Worm (Caenorhabditis elegans) whole organism, young adult: Measurements from ENCODE around the gene C39F7.1.
A peak's percentile ranks its signal among the peaks of the same experiment; 100 is the strongest.

Experiments
- B0261.1 ChIP-seq: sonication (generic microtip); optimal IDR thresholded peaks from 2 replicates; lab custom pipeline; 2016; ENCODE audit warnings: mild to moderate bottlenecking, missing genetic modification characterization, moderate library complexity, missing compliant biosample characterization
- C17E4.6 ChIP-seq: fragments of 200-800 bp; sonication (Bioruptor generic); IDR thresholded peaks from 2 replicates; pipeline ENCODE4 v1.3.6; 2022; ENCODE audit warnings: missing genetic modification reagents, missing genetic modification characterization, missing compliant biosample characterization
- F23B12.7 ChIP-seq: sonication (generic microtip); optimal IDR thresholded peaks from 2 replicates; lab custom pipeline; 2017; ENCODE audit warnings: missing genetic modification characterization, mild to moderate bottlenecking, missing compliant biosample characterization, antibody characterized with exemption, moderate library complexity; ENCODE audit not compliant: insufficient read depth
- F37B4.10 ChIP-seq: fragments of 200-800 bp; sonication (Bioruptor generic); IDR thresholded peaks from 2 replicates; pipeline ENCODE4 v1.3.6; 2022; ENCODE audit warnings: missing genetic modification characterization, missing compliant biosample characterization
- F52B5.7 ChIP-seq: sonication (generic microtip); optimal IDR thresholded peaks from 2 replicates; lab custom pipeline; 2016; ENCODE audit warnings: mild to moderate bottlenecking, missing genetic modification characterization, missing compliant biosample characterization
- Y95B8A.8 ChIP-seq: fragments of 200-800 bp; sonication (Bioruptor generic); IDR thresholded peaks from 2 replicates; pipeline ENCODE4 v1.3.6; 2022; ENCODE audit warnings: missing genetic modification reagents, missing genetic modification characterization, missing compliant biosample characterization
- aptf-3 ChIP-seq: fragments of 200-800 bp; sonication (Bioruptor generic); IDR thresholded peaks from 2 replicates; pipeline ENCODE4 v1.3.6; 2022; ENCODE audit warnings: missing genetic modification characterization, missing compliant biosample characterization
- athp-1 ChIP-seq: sonication (generic microtip); optimal IDR thresholded peaks from 2 replicates; lab custom pipeline; 2017; ENCODE audit warnings: mild to moderate bottlenecking, missing genetic modification characterization, missing compliant biosample characterization
- attf-3 ChIP-seq: fragments of 200-800 bp; sonication (Bioruptor generic); conservative IDR thresholded peaks from 2 replicates; pipeline ENCODE4 v1.3.6; 2022; ENCODE audit warnings: missing genetic modification reagents, missing genetic modification characterization, missing compliant biosample characterization
- cebp-1 ChIP-seq, 2 experiments: fragments of 200-800 bp in 1 of 2; sonication (Bioruptor generic) in 1 of 2; sonication (generic microtip) in 1 of 2; IDR thresholded peaks in 1 of 2; optimal IDR thresholded peaks in 1 of 2; 2 replicates each; pipeline versions ENCODE4 v1.3.6 to Lab custom; 2017 to 2022; ENCODE audit warnings: missing compliant biosample characterization in 2 of 2, missing genetic modification characterization in 2 of 2, mild to moderate bottlenecking in 1 of 2, missing genetic modification reagents in 1 of 2, moderate library complexity in 1 of 2
- cebp-2 ChIP-seq: fragments of 200-800 bp; sonication (Bioruptor generic); IDR thresholded peaks from 2 replicates; pipeline ENCODE4 v1.3.6; 2022; ENCODE audit warnings: missing genetic modification characterization, missing compliant biosample characterization
- ceh-40 ChIP-seq: fragments of 200-800 bp; sonication (Bioruptor generic); IDR thresholded peaks from 2 replicates; pipeline ENCODE4 v1.3.6; 2022; ENCODE audit warnings: missing genetic modification characterization, missing compliant biosample characterization
- ceh-79 ChIP-seq: sonication (generic microtip); optimal IDR thresholded peaks from 2 replicates; lab custom pipeline; 2017; ENCODE audit warnings: mild to moderate bottlenecking, missing genetic modification characterization, missing compliant biosample characterization
- chd-7 ChIP-seq: sonication (generic microtip); optimal IDR thresholded peaks from 2 replicates; lab custom pipeline; 2016; ENCODE audit warnings: mild to moderate bottlenecking, missing genetic modification characterization, moderate library complexity, missing compliant biosample characterization
- dox-1 ChIP-seq: fragments of 200-800 bp; sonication (Bioruptor generic); IDR thresholded peaks from 2 replicates; pipeline ENCODE4 v1.3.6; 2022; ENCODE audit warnings: missing genetic modification reagents, missing genetic modification characterization, missing compliant biosample characterization
- dpl-1 ChIP-seq: fragments of 150-350 bp; optimal IDR thresholded peaks from 2 replicates; lab custom pipeline; 2014; ENCODE audit warnings: missing biosample characterization, missing genetic modification reagents, missing genetic modification characterization
- ekl-4 ChIP-seq: fragments of 200-800 bp; sonication (Bioruptor generic); IDR thresholded peaks from 2 replicates; pipeline ENCODE4 v1.3.6; 2022; ENCODE audit warnings: missing genetic modification reagents, missing genetic modification characterization, missing compliant biosample characterization
- fkh-3 ChIP-seq: sonication (generic microtip); optimal IDR thresholded peaks from 2 replicates; lab custom pipeline; 2016; ENCODE audit warnings: mild to moderate bottlenecking, missing genetic modification characterization, missing compliant biosample characterization
- hlh-26 ChIP-seq: fragments of 200-800 bp; sonication (Bioruptor generic); conservative IDR thresholded peaks from 2 replicates; pipeline ENCODE4 v1.3.6; 2022; ENCODE audit warnings: missing genetic modification reagents, missing genetic modification characterization, missing compliant biosample characterization
- hmg-1.2 ChIP-seq: fragments of 200-800 bp; sonication (Bioruptor generic); IDR thresholded peaks from 2 replicates; pipeline ENCODE4 v1.3.6; 2022; ENCODE audit warnings: missing genetic modification reagents, missing genetic modification characterization, missing compliant biosample characterization
- hrde-1 ChIP-seq: sonication (generic microtip); optimal IDR thresholded peaks from 2 replicates; lab custom pipeline; 2016; ENCODE audit warnings: missing genetic modification characterization, mild to moderate bottlenecking, missing compliant biosample characterization, moderate library complexity, missing genotype, missing genetic modification reagents, borderline replicate concordance
- hsf-1 ChIP-seq: fragments of 200-800 bp; sonication (Bioruptor generic); IDR thresholded peaks from 2 replicates; pipeline ENCODE4 v1.3.6; 2022; ENCODE audit warnings: missing genetic modification reagents, missing genetic modification characterization, missing compliant biosample characterization
- lag-1 ChIP-seq: fragments of 200-800 bp; sonication (Bioruptor generic); IDR thresholded peaks from 2 replicates; pipeline ENCODE4 v1.3.6; 2022; ENCODE audit warnings: missing genetic modification reagents, missing genetic modification characterization, missing compliant biosample characterization
- let-526 ChIP-seq: fragments of 200-800 bp; sonication (Bioruptor generic); IDR thresholded peaks from 2 replicates; pipeline ENCODE4 v1.3.6; 2022; ENCODE audit warnings: missing genetic modification reagents, missing genetic modification characterization, missing compliant biosample characterization
- madf-3 ChIP-seq: fragments of 200-800 bp; sonication (Bioruptor generic); IDR thresholded peaks from 2 replicates; pipeline ENCODE4 v1.3.6; 2022; ENCODE audit warnings: missing genetic modification reagents, missing genetic modification characterization, missing compliant biosample characterization
- madf-6 ChIP-seq: fragments of 200-800 bp; sonication (Bioruptor generic); IDR thresholded peaks from 2 replicates; pipeline ENCODE4 v1.3.6; 2022; ENCODE audit warnings: missing genetic modification reagents, missing genetic modification characterization, missing compliant biosample characterization
- mel-28 ChIP-seq: sonication (generic microtip); optimal IDR thresholded peaks from 2 replicates; lab custom pipeline; 2016; ENCODE audit warnings: borderline replicate concordance, mild to moderate bottlenecking, missing genetic modification characterization, missing compliant biosample characterization
- nfya-2 ChIP-seq: fragments of 200-800 bp; sonication (Bioruptor generic); IDR thresholded peaks from 2 replicates; pipeline ENCODE4 v1.3.6; 2022; ENCODE audit warnings: missing genetic modification reagents, missing genetic modification characterization, missing compliant biosample characterization
- nhr-80 ChIP-seq: sonication (generic microtip); optimal IDR thresholded peaks from 2 replicates; lab custom pipeline; 2016; ENCODE audit warnings: missing genetic modification characterization, missing compliant biosample characterization
- rpc-1 ChIP-seq, 2 experiments: fragments of 150-350 bp in 1 of 2; sonication (generic microtip) in 1 of 2; optimal IDR thresholded peaks; 2 replicates each; lab custom pipeline; 2014 to 2018; ENCODE audit warnings: missing biosample characterization in 1 of 2, missing genetic modification characterization in 1 of 2, missing genetic modification reagents in 1 of 2, missing genotype in 1 of 2
- snpc-4 ChIP-seq, 5 experiments: fragments of 150-350 bp in 1 of 5; sonication (generic microtip) in 4 of 5; optimal IDR thresholded peaks; 2 replicates each; lab custom pipeline; 2014 to 2018; ENCODE audit warnings: missing genetic modification characterization in 5 of 5, missing biosample characterization in 3 of 5, antibody characterized with exemption in 2 of 5, mild to moderate bottlenecking in 2 of 5, missing compliant biosample characterization in 2 of 5, missing genotype in 2 of 5, moderate library complexity in 2 of 5, missing genetic modification reagents in 1 of 5
- tlf-1 ChIP-seq: fragments of 200-800 bp; sonication (Bioruptor generic); optimal IDR thresholded peaks from 2 replicates; lab custom pipeline; 2018; ENCODE audit warnings: mild to moderate bottlenecking, missing genetic modification characterization, missing compliant biosample characterization
- ztf-25 ChIP-seq: fragments of 200-800 bp; sonication (Bioruptor generic); IDR thresholded peaks from 2 replicates; pipeline ENCODE4 v1.3.6; 2022; ENCODE audit warnings: missing genetic modification reagents, missing genetic modification characterization, missing compliant biosample characterization

Gene C39F7.1

DNA sequence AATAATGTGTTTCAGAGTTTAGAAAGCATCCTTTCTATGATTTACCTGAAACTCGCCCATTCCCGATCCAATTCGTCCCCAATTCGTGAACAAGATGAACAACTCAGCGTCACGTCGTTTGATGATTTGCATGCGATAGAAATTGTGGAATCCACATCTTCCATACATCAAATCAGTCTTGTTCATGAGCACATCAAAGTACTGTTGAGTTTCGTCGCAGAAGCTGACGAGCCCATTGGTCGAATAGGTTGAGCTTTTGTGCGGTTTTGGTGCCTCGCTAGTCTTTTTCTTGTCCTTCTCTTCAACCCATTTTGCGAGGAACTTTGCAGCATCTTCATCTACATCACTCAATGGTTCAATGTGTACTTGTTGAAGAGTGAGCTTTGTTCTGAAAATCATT, 17.8 kb downstream of the C39F7.1 start:
- no peak for TF ChIP-seq F37B4.10 (GFP tag; lab: Robert Waterston, UW)
- no peak for TF ChIP-seq F52B5.7
- no peak for TF ChIP-seq snpc-4 (GFP tag; optimal IDR thresholded peaks at IDR 0.05; lab: Kevin White, UChicago)
- TF ChIP-seq snpc-4 (tag; optimal IDR thresholded peaks at IDR 0.05; lab: Kevin White, UChicago), result no peak
- no peak for TF ChIP-seq madf-6 (GFP tag; lab: Robert Waterston, UW)
- TF ChIP-seq hlh-26 (GFP tag; lab: Robert Waterston, UW), result no peak
- TF ChIP-seq ceh-40 (GFP tag; lab: Robert Waterston, UW), result no peak
- TF ChIP-seq tlf-1, result no peak
- TF ChIP-seq chd-7 (tag; lab: Kevin White, UChicago), result no peak
- TF ChIP-seq cebp-2 (GFP tag; lab: Robert Waterston, UW), result no peak
- no peak for TF ChIP-seq let-526 (GFP tag; lab: Robert Waterston, UW)
- no peak for TF ChIP-seq mel-28 (tag; lab: Kevin White, UChicago)
- TF ChIP-seq dpl-1, result no peak
- no peak for TF ChIP-seq ztf-25
- TF ChIP-seq Y95B8A.8 (GFP tag; lab: Robert Waterston, UW), result no peak
- TF ChIP-seq aptf-3 (GFP tag; lab: Robert Waterston, UW), result no peak
- TF ChIP-seq C17E4.6, result no peak
- TF ChIP-seq ekl-4, result no peak
- no peak for TF ChIP-seq cebp-1 (GFP tag; IDR thresholded peaks at IDR 0.05; lab: Robert Waterston, UW)
- TF ChIP-seq cebp-1 (tag; optimal IDR thresholded peaks at IDR 0.05; lab: Kevin White, UChicago), result no peak

DNA sequence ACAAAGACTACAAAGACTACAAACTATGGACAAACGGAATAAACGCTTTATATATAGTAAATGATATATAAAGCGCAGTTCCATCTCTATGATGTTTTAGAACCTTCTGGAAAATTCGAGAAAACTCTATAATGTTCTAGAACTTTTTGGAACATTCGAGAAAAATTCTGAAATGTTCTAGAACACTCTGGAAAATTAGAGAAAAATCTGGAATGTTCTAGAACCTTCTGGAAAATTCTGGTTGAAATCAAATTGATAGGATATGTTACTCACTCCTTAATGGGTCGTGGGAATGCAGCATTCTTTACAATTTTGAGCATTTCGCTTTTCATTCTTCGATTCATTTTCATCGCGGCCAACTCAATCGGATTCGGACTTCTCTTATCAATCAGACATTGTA, 18.4 kb downstream of the C39F7.1 start:
- TF ChIP-seq hrde-1 (no peak), hsf-1 (peak; percentile 92), rpc-1 (optimal IDR thresholded peaks at IDR 0.05; lab: Kevin White, UChicago) (peak; percentile 35), rpc-1 (tag; optimal IDR thresholded peaks at IDR 0.05; lab: Kevin White, UChicago) (no peak), C17E4.6 (no peak)
- TF ChIP-seq, all 124 proteins: peak for 2

DNA sequence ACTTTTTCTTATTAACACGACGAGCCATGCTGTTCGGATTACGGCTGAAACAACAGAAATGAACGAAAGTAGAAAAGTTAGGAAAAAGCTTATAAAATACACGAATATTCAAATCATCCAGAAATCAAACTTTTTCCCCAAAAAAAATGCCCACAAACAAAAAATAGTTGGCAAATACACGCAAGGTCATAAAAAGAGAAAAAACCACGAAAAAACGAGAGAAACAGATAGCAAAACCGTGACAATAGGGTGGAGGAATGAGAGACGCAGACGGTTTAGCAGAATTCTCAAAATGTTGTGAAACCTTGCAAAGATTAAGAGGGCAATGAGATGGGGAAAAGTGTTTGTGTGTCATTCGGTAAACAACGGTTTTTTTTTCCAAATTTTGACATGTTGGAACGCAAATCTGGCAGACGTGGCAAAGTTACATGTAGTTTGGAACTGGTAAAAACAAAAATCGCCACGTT, 25.5 kb downstream of the C39F7.1 start, which contains the start of gene tank-1:
TSS of gene tank-1 (minus strand) at position 51 of the 467 bp plus-strand sequence.
- TF ChIP-seq nfya-2 (no peak), attf-3 (GFP tag; lab: Robert Waterston, UW) (no peak), athp-1 (tag; lab: Kevin White, UChicago) (no peak), lag-1 (GFP tag; lab: Robert Waterston, UW) (no peak), F23B12.7 (tag; lab: Kevin White, UChicago) (no peak), fkh-3 (no peak), dox-1 (0 out of 2 replicates have a peak, but pooled peaks have one; percentile 18), madf-3 (GFP tag; lab: Robert Waterston, UW) (no peak), B0261.1 (no peak), hmg-1.2 (GFP tag; lab: Robert Waterston, UW) (peak; percentile 88), cebp-1 (GFP tag; IDR thresholded peaks at IDR 0.05; lab: Robert Waterston, UW) (no peak), cebp-1 (tag; optimal IDR thresholded peaks at IDR 0.05; lab: Kevin White, UChicago) (peak; percentile 82)

ce11 chrV:1287276-1287675, 27.1 kb downstream of the C39F7.1 start:
- TF ChIP-seq nhr-80 (peak; percentile 2), ceh-79 (tag; lab: Kevin White, UChicago) (no peak)
- TF ChIP-seq, all 124 proteins: peak for 1
